Fruit fly (Drosophila melanogaster) S2 (cell line): Measurements from ENCODE around the gene EMC5.

ENCODE experiments used
- CG8478 ChIP-seq: fragments of >200 bp; optimal IDR thresholded peaks from 2 replicates; lab custom pipeline; 2018
- CTCF ChIP-seq, 2 experiments: fragments of >200 bp; optimal IDR thresholded peaks; 2 replicates each; lab custom pipeline; 2018

- TF ChIP-seq CG8478 (lab: Kevin White, UChicago) (no peak), CTCF (optimal IDR thresholded peaks at IDR 0.05; lab: Kevin White, UChicago) (no peak)
Measured at dm6 chr2L:18974063-18974779, 13.3 kb upstream of the EMC5 start, which contains the start of the genes L2HGDH and CG10431.
